Fruit fly (Drosophila melanogaster) whole organism, wandering third instar larva: ENCODE data around the gene Pif1A.
A peak's percentile ranks its signal among the peaks of the same experiment; 100 is the strongest.

Experiments
- Abd-B ChIP-seq: fragments of >200 bp; optimal IDR thresholded peaks from 2 replicates; lab custom pipeline; 2017; ENCODE audit warnings: missing biosample characterization, missing genetic modification characterization
- CG32264 ChIP-seq: fragments of 200-800 bp; sonication (Bioruptor generic); optimal IDR thresholded peaks from 2 replicates; lab custom pipeline; 2016; ENCODE audit warnings: missing biosample characterization, missing genetic modification characterization
- CG9705 ChIP-seq: fragments of 200-800 bp; sonication (Bioruptor generic); optimal IDR thresholded peaks from 2 replicates; lab custom pipeline; 2018; ENCODE audit warnings: missing biosample characterization, mild to moderate bottlenecking, missing genetic modification characterization
- CrebA ChIP-seq: fragments of 200-800 bp; sonication (Bioruptor generic); optimal IDR thresholded peaks from 2 replicates; lab custom pipeline; 2016; ENCODE audit warnings: missing biosample characterization, mild to moderate bottlenecking, missing genetic modification characterization, borderline replicate concordance
- Dfd ChIP-seq: fragments of >200 bp; optimal IDR thresholded peaks from 2 replicates; lab custom pipeline; 2017; ENCODE audit warnings: missing biosample characterization, missing genetic modification characterization
- Dif ChIP-seq: fragments of 200-275, 200-300 bp; sonication (Bioruptor generic); optimal IDR thresholded peaks from 2 replicates; lab custom pipeline; 2018; ENCODE audit warnings: missing biosample characterization, missing genetic modification characterization; ENCODE audit not compliant: partially characterized antibody
- GATAd ChIP-seq: sonication (Bioruptor generic); optimal IDR thresholded peaks from 2 replicates; lab custom pipeline; 2016; ENCODE audit warnings: missing biosample characterization, missing genetic modification characterization
- HLH106 ChIP-seq: fragments of 200-800 bp; optimal IDR thresholded peaks from 3 replicates; lab custom pipeline; 2019; ENCODE audit warnings: missing biosample characterization, mild to moderate bottlenecking, missing genetic modification characterization, moderate library complexity
- Hnf4 ChIP-seq: fragments of 200-800 bp; sonication (Bioruptor generic); optimal IDR thresholded peaks from 2 replicates; lab custom pipeline; 2016; ENCODE audit warnings: missing biosample characterization, mild to moderate bottlenecking, missing genetic modification characterization
- Hr78 ChIP-seq: fragments of >200 bp; optimal IDR thresholded peaks from 2 replicates; lab custom pipeline; 2017; ENCODE audit warnings: missing biosample characterization, missing genetic modification characterization
- Hr83 ChIP-seq: fragments of 200-300 bp; sonication (Bioruptor generic); optimal IDR thresholded peaks from 2 replicates; lab custom pipeline; 2016; ENCODE audit warnings: missing biosample characterization, mild to moderate bottlenecking, missing genetic modification characterization, moderate library complexity; ENCODE audit not compliant: poor library complexity, severe bottlenecking
- Jra ChIP-seq: sonication (Bioruptor generic); optimal IDR thresholded peaks from 2 replicates; lab custom pipeline; 2016; ENCODE audit warnings: missing biosample characterization, missing genetic modification characterization
- Mio ChIP-seq: sonication (Bioruptor generic); optimal IDR thresholded peaks from 2 replicates; lab custom pipeline; 2016; ENCODE audit warnings: missing biosample characterization, missing genetic modification characterization
- Myc ChIP-seq: fragments of >200 bp; optimal IDR thresholded peaks from 2 replicates; lab custom pipeline; 2017
- N ChIP-seq: fragments of >200 bp; optimal IDR thresholded peaks from 2 replicates; lab custom pipeline; 2018; ENCODE audit warnings: missing biosample characterization, missing external identifiers, missing genetic modification characterization
- OdsH ChIP-seq: fragments of 200-800 bp; sonication (Bioruptor generic); optimal IDR thresholded peaks from 2 replicates; lab custom pipeline; 2016; ENCODE audit warnings: missing biosample characterization, mild to moderate bottlenecking, missing genetic modification characterization
- Rel ChIP-seq, 2 experiments: fragments of 200-800 bp; sonication (Bioruptor generic) in 1 of 2; optimal IDR thresholded peaks; 2 replicates in 1 of 2; 3 replicates in 1 of 2; lab custom pipeline; 2016 to 2019; ENCODE audit warnings: mild to moderate bottlenecking in 2 of 2, missing biosample characterization in 2 of 2, missing genetic modification characterization in 2 of 2, moderate library complexity in 1 of 2
- Sp1 ChIP-seq: fragments of 200-800 bp; sonication (Bioruptor generic); optimal IDR thresholded peaks from 3 replicates; lab custom pipeline; 2019; ENCODE audit warnings: missing biosample characterization, mild to moderate bottlenecking, missing genetic modification characterization, moderate library complexity
- Vsx2 ChIP-seq: fragments of 200-300, 225-300 bp; sonication (Bioruptor generic); optimal IDR thresholded peaks from 2 replicates; lab custom pipeline; 2018; ENCODE audit warnings: missing biosample characterization, missing genetic modification characterization; ENCODE audit not compliant: partially characterized antibody
- br ChIP-seq: fragments of 200-800 bp; sonication (Bioruptor generic); optimal IDR thresholded peaks from 2 replicates; lab custom pipeline; 2016; ENCODE audit warnings: missing biosample characterization, missing genetic modification characterization
- brk ChIP-seq: fragments of 200-800 bp; sonication (Bioruptor generic); optimal IDR thresholded peaks from 2 replicates; lab custom pipeline; 2016; ENCODE audit warnings: missing biosample characterization, mild to moderate bottlenecking, missing genetic modification characterization
- dl ChIP-seq, 2 experiments: fragments of 175-275, 200-275 bp in 1 of 2; fragments of 200-275 bp in 1 of 2; sonication (Bioruptor generic); optimal IDR thresholded peaks; lab custom pipeline; 2018; ENCODE audit warnings: mild to moderate bottlenecking in 2 of 2, missing biosample characterization in 2 of 2, missing genetic modification characterization in 2 of 2, moderate library complexity in 2 of 2; ENCODE audit not compliant: partially characterized antibody in 2 of 2, insufficient read depth in 1 of 2
- dmrt93B ChIP-seq: fragments of 200-800 bp; sonication (Bioruptor generic); optimal IDR thresholded peaks from 2 replicates; lab custom pipeline; 2018; ENCODE audit warnings: missing biosample characterization, mild to moderate bottlenecking, missing genetic modification characterization
- dsf ChIP-seq: sonication (Bioruptor generic); optimal IDR thresholded peaks from 2 replicates; lab custom pipeline; 2016; ENCODE audit warnings: missing biosample characterization, missing genetic modification characterization, borderline replicate concordance
- ey ChIP-seq: fragments of 200-800 bp; sonication (Bioruptor generic); optimal IDR thresholded peaks from 2 replicates; lab custom pipeline; 2016; ENCODE audit warnings: missing biosample characterization, missing genetic modification characterization
- foxo ChIP-seq, 2 experiments: fragments of 200-800 bp; sonication (Bioruptor generic); optimal IDR thresholded peaks; 2 replicates in 1 of 2; 3 replicates in 1 of 2; lab custom pipeline; 2016 to 2017; ENCODE audit warnings: missing biosample characterization in 2 of 2, missing genetic modification characterization in 2 of 2
- fru ChIP-seq: fragments of 200-800 bp; sonication (Bioruptor generic); optimal IDR thresholded peaks from 3 replicates; lab custom pipeline; 2016; ENCODE audit warnings: missing biosample characterization, mild to moderate bottlenecking, missing genetic modification characterization
- h ChIP-seq: fragments of 200-800 bp; sonication (Bioruptor generic); optimal IDR thresholded peaks from 3 replicates; lab custom pipeline; 2016; ENCODE audit warnings: missing biosample characterization, mild to moderate bottlenecking, missing genetic modification characterization
- jim ChIP-seq: fragments of 175-275, 200-325 bp; sonication (Bioruptor generic); optimal IDR thresholded peaks from 2 replicates; lab custom pipeline; 2016; ENCODE audit warnings: missing biosample characterization, mild to moderate bottlenecking, missing genetic modification characterization
- lola ChIP-seq: fragments of >200 bp; optimal IDR thresholded peaks from 2 replicates; lab custom pipeline; 2017; ENCODE audit warnings: missing biosample characterization, missing genetic modification characterization
- pan ChIP-seq: fragments of >200 bp; optimal IDR thresholded peaks from 2 replicates; lab custom pipeline; 2017
- psq ChIP-seq: fragments of 200-800 bp; sonication (Bioruptor generic); optimal IDR thresholded peaks from 3 replicates; lab custom pipeline; 2017; ENCODE audit warnings: missing biosample characterization, mild to moderate bottlenecking, missing genetic modification characterization, moderate library complexity
- rgr ChIP-seq: fragments of 200-800 bp; sonication (Bioruptor generic); optimal IDR thresholded peaks from 3 replicates; lab custom pipeline; 2016; ENCODE audit warnings: missing biosample characterization, mild to moderate bottlenecking, missing genetic modification characterization
- sage ChIP-seq: fragments of 200-800 bp; sonication (Bioruptor generic); optimal IDR thresholded peaks from 2 replicates; lab custom pipeline; 2016; ENCODE audit warnings: missing biosample characterization, mild to moderate bottlenecking, missing genetic modification characterization
- sv ChIP-seq: fragments of 200-800 bp; sonication (Bioruptor generic); optimal IDR thresholded peaks from 3 replicates; lab custom pipeline; 2016; ENCODE audit warnings: missing biosample characterization, missing genetic modification characterization
- tai ChIP-seq: sonication (Bioruptor generic); optimal IDR thresholded peaks from 2 replicates; lab custom pipeline; 2016; ENCODE audit warnings: missing biosample characterization, missing genetic modification characterization
- woc ChIP-seq: sonication (Bioruptor generic); optimal IDR thresholded peaks from 2 replicates; lab custom pipeline; 2016; ENCODE audit warnings: missing biosample characterization, mild to moderate bottlenecking, missing genetic modification characterization

Pif1A gene

dm6 chr3R:8798332-8798731 lies 2.6 kb downstream of the Pif1A start:
- no peak for TF ChIP-seq Hnf4 (GFP tag; lab: Kevin White, UChicago)
- no peak for TF ChIP-seq Rel (GFP tag; optimal IDR thresholded peaks at IDR 0.05; lab: Kevin White, UChicago)
- no peak for TF ChIP-seq Rel (tag; optimal IDR thresholded peaks at IDR 0.05; lab: Kevin White, UChicago)
- no peak for TF ChIP-seq rgr (GFP tag; lab: Kevin White, UChicago)
- no peak for TF ChIP-seq br (GFP tag; lab: Kevin White, UChicago)
- TF ChIP-seq Dfd (GFP tag; lab: Kevin White, UChicago), result no peak
- no peak for TF ChIP-seq HLH106 (tag; lab: Kevin White, UChicago)
- TF ChIP-seq sage (GFP tag; lab: Kevin White, UChicago), result no peak
- TF ChIP-seq Vsx2 (GFP tag; lab: Kevin White, UChicago), result no peak
- TF ChIP-seq, all 38 proteins: peak for 0

- TF ChIP-seq CG32264 (GFP tag; lab: Kevin White, UChicago) (no peak), Hr78 (GFP tag; lab: Kevin White, UChicago) (no peak), Abd-B (no peak), lola (GFP tag; lab: Kevin White, UChicago) (no peak), pan (lab: Kevin White, UChicago) (no peak), dsf (GFP tag; lab: Kevin White, UChicago) (no peak), Rel (GFP tag; optimal IDR thresholded peaks at IDR 0.05; lab: Kevin White, UChicago) (no peak), Rel (tag; optimal IDR thresholded peaks at IDR 0.05; lab: Kevin White, UChicago) (no peak), br (GFP tag; lab: Kevin White, UChicago) (no peak), rgr (GFP tag; lab: Kevin White, UChicago) (no peak), sv (GFP tag; lab: Kevin White, UChicago) (no peak), fru (no peak), Myc (lab: Kevin White, UChicago) (no peak), Hnf4 (GFP tag; lab: Kevin White, UChicago) (no peak), Vsx2 (GFP tag; lab: Kevin White, UChicago) (no peak), Jra (no peak), OdsH (GFP tag; lab: Kevin White, UChicago) (no peak), foxo (GFP tag; optimal IDR thresholded peaks at IDR 0.05; lab: Kevin White, UChicago) (no peak), jim (GFP tag; lab: Kevin White, UChicago) (no peak), woc (GFP tag; lab: Kevin White, UChicago) (no peak)
- TF ChIP-seq, all 38 proteins: peak for 0
Observed at dm6 chr3R:8794384-8794783, 6.6 kb downstream of the Pif1A start, which contains the start of gene Ir85a. Gene Ir85a, plus strand, starts transcription at chr3R:8794684.

dm6 chr3R:8793726-8794125 lies 7.2 kb downstream of the Pif1A start:
- TF ChIP-seq Hnf4 (GFP tag; lab: Kevin White, UChicago) (no peak), foxo (GFP tag; optimal IDR thresholded peaks at IDR 0.05; lab: Kevin White, UChicago) (peak in 1 of 2 experiments; percentile 0)

dm6 chr3R:8792463-8793175 lies 8.4 kb downstream of the Pif1A start:
- TF ChIP-seq Abd-B (no peak), br (GFP tag; lab: Kevin White, UChicago) (no peak), dsf (GFP tag; lab: Kevin White, UChicago) (no peak), fru (no peak), CrebA (GFP tag; lab: Kevin White, UChicago) (no peak), Hr83 (GFP tag; lab: Kevin White, UChicago) (no peak), ey (GFP tag; lab: Kevin White, UChicago) (no peak), Jra (no peak), brk (GFP tag; lab: Kevin White, UChicago) (no peak), Myc (lab: Kevin White, UChicago) (no peak), pan (lab: Kevin White, UChicago) (no peak), Hnf4 (GFP tag; lab: Kevin White, UChicago) (no peak), dl (GFP tag; optimal IDR thresholded peaks at IDR 0.05; lab: Kevin White, UChicago; ENCODE audit: insufficient read depth in 1 of 2, partially characterized antibody in 2 of 2) (peak in 1 of 2 experiments; percentile 64), jim (GFP tag; lab: Kevin White, UChicago) (no peak), Hr78 (GFP tag; lab: Kevin White, UChicago) (no peak), Rel (GFP tag; optimal IDR thresholded peaks at IDR 0.05; lab: Kevin White, UChicago) (no peak), Rel (tag; optimal IDR thresholded peaks at IDR 0.05; lab: Kevin White, UChicago) (no peak), sage (GFP tag; lab: Kevin White, UChicago) (no peak), Vsx2 (GFP tag; lab: Kevin White, UChicago) (peak; percentile 70), OdsH (GFP tag; lab: Kevin White, UChicago) (no peak), HLH106 (tag; lab: Kevin White, UChicago) (no peak), h (GFP tag; lab: Kevin White, UChicago) (no peak), dmrt93B (GFP tag; lab: Kevin White, UChicago) (no peak), GATAd (no peak), foxo (GFP tag; optimal IDR thresholded peaks at IDR 0.05; lab: Kevin White, UChicago) (no peak), Dif (GFP tag; lab: Kevin White, UChicago) (peak; percentile 78), woc (GFP tag; lab: Kevin White, UChicago) (no peak), N (GFP tag; lab: Kevin White, UChicago) (no peak), psq (GFP tag; lab: Kevin White, UChicago) (no peak), tai (GFP tag; lab: Kevin White, UChicago) (no peak), Mio (no peak), lola (GFP tag; lab: Kevin White, UChicago) (no peak), Sp1 (GFP tag; lab: Kevin White, UChicago) (peak; percentile 20), CG9705 (no peak), CG32264 (GFP tag; lab: Kevin White, UChicago) (no peak), rgr (GFP tag; lab: Kevin White, UChicago) (no peak)
